Worm (Caenorhabditis elegans) whole organism, L4 larva: ENCODE results near the gene C49H3.16.

ENCODE experiments used
- madf-5 ChIP-seq, 2 experiments: fragments of 200-800 bp; sonication (Bioruptor generic); IDR thresholded peaks; 2 replicates each; pipeline ENCODE4 v1.3.6; 2022; ENCODE audit warnings: missing compliant biosample characterization in 2 of 2, missing genetic modification characterization in 2 of 2
- nhr-11 ChIP-seq: fragments of 150-350 bp; optimal IDR thresholded peaks from 2 replicates; lab custom pipeline; 2014; ENCODE audit warnings: missing biosample characterization, missing genetic modification characterization
- pqm-1 ChIP-seq: sonication (generic microtip); optimal IDR thresholded peaks from 2 replicates; lab custom pipeline; 2017; ENCODE audit warnings: missing biosample characterization, missing genetic modification characterization
- skn-1 ChIP-seq: fragments of 150-350 bp; optimal IDR thresholded peaks from 2 replicates; lab custom pipeline; 2014; ENCODE audit warnings: missing biosample characterization, missing genetic modification characterization
- ztf-11 ChIP-seq: fragments of 150-350 bp; optimal IDR thresholded peaks from 2 replicates; lab custom pipeline; 2014; ENCODE audit warnings: missing biosample characterization, missing genetic modification characterization

DNA sequence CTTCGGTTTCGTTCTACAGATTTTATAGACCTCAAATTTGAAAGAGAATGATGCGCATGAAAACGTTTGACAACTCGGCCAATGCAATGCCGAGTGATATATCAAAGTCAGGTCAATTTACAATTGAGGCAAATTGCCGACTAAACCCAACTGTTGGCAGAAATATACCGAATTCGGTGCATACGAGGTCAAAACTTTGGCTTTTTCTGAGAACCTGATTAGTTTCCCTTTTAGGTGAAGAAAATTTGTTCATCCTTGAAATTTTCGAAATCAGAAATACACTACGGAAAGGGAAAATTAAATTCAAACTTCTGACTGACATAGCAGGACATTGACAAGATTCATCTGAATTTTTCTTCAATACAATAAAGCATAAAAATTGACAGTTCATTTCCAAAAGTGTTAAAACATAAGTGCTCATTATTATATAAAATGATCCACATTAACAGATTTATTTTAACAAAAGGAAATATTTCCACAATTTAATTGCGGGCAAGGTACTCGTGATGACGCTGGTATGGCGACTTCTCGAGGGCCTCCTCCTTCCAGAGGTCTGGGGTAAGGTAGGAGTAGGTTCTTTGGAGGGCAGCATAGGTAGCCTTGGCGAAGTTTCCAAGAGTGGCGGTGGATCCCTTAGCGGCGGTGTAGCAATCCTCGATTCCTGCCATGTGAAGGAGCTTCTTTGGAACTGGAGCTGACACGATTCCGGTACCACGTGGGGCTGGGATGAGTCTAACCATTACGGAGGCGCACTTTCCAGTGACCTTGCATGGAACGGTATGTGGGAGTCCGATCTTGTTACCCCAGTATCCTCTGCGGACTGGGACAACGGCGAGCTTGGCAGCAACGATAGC is 5.0 kb downstream of the C49H3.16 start:
- TF ChIP-seq ztf-11 (tag; lab: Kevin White, UChicago) = no peak
- TF ChIP-seq nhr-11 (tag; lab: Kevin White, UChicago) = no peak
- TF ChIP-seq skn-1 (tag; lab: Kevin White, UChicago) = no peak
- TF ChIP-seq pqm-1 (tag; lab: Kevin White, UChicago) = no peak
- no peak for TF ChIP-seq madf-5 (GFP tag; IDR thresholded peaks at IDR 0.05; lab: Robert Waterston, UW)
